Fruit fly (Drosophila melanogaster): ENCODE data around the gene CG43332.

DNA sequence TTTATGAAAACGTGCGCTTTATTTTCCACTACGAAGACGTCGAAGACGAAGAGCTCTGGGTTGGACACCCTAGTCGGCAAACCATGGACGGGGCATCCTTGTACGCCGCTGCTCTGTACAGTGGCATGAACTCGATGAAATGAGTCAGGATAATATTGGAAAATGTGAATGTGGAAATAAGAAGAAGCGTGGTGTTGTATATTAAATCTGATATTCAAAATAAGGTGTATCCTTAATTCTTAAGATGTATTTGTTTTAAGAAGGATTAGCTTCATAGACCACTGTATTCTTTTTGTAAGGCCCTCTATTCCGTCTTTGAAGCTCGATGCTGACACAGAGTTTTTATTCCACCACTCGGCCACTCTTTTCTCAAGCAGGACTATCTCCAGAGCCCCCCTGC is 21.8 kb downstream of the CG43332 start:
- TF ChIP-seq Dll (optimal IDR thresholded peaks at IDR 0.05) (no peak), usp (GFP tag; optimal IDR thresholded peaks at IDR 0.05) (no peak), psq (optimal IDR thresholded peaks at IDR 0.05) (no peak), CG8478 (optimal IDR thresholded peaks at IDR 0.05) (no peak), EcR (GFP tag; optimal IDR thresholded peaks at IDR 0.05) (no peak), pan (optimal IDR thresholded peaks at IDR 0.05) (no peak)

Measured in whole organism.